Fruit fly (Drosophila melanogaster): Measurements from ENCODE around the gene NTPase.

The NTPase gene

DNA sequence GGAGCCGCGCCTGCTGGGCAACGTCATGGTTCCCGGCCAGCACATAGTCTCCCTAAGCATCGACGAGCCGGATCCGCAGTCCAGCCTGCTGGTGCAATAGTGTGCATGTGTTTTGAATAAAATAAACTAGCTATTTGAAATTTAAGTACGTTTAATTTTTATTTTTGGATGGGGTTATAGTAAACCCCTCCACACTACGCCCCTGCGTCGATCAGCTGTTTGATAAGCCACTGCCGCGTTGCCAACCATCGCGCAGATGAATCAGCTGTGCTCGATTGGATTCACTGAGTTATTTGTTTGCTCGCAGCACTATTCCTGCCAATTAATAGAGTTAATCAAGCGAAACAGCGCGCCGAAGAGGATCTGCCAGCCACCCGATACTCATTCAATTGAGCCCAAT lies 6.8 kb downstream of the NTPase start, which contains the start of gene RabGGTb (continued):
- TF ChIP-seq TFAM (GFP tag; optimal IDR thresholded peaks at IDR 0.05) (no peak), Vsx1 (GFP tag; optimal IDR thresholded peaks at IDR 0.05) (peak; percentile 51), cas (GFP tag; IDR thresholded peaks at IDR 0.05) (peak; percentile 57; the same call in 1 of the 2 replicates), kah (GFP tag; optimal IDR thresholded peaks at IDR 0.05) (peak; percentile 20), MESR4 (GFP tag; optimal IDR thresholded peaks at IDR 0.05) (peak; percentile 63), Hr51 (GFP tag; optimal IDR thresholded peaks at IDR 0.05) (peak; percentile 68 to 75), CG3995 (GFP tag; optimal IDR thresholded peaks at IDR 0.05) (peak; percentile 14), stwl (tag; optimal IDR thresholded peaks at IDR 0.05) (no peak), CG6175 (GFP tag; IDR thresholded peaks at IDR 0.05) (peak; percentile 61; the same call in 1 of the 3 replicates), CG13775 (GFP tag; optimal IDR thresholded peaks at IDR 0.05) (peak; percentile 29), lmd (GFP tag; IDR thresholded peaks at IDR 0.05) (peak; percentile 71), CG2199 (GFP tag; IDR thresholded peaks at IDR 0.05) (no peak), Dp (GFP tag; optimal IDR thresholded peaks at IDR 0.05) (no peak), E2f1 (GFP tag; IDR thresholded peaks at IDR 0.05) (peak; percentile 63), sens (GFP tag) (peak; percentile 88), CG12744 (GFP tag; optimal IDR thresholded peaks at IDR 0.05) (no peak), Gug (GFP tag; IDR thresholded peaks at IDR 0.05) (peak; percentile 42; the same call in 3 of the 4 replicates), HLH4C (GFP tag; IDR thresholded peaks at IDR 0.05; ENCODE audit: partially characterized antibody) (no peak), chm (GFP tag; IDR thresholded peaks at IDR 0.05) (peak; percentile 87), CG18262 (tag; optimal IDR thresholded peaks at IDR 0.05) (peak; percentile 18), cg (GFP tag; optimal IDR thresholded peaks at IDR 0.05) (no peak), tx (GFP tag; optimal IDR thresholded peaks at IDR 0.05) (peak; percentile 36), Ssrp (tag; optimal IDR thresholded peaks at IDR 0.05) (peak; percentile 42), CG10274 (GFP tag; optimal IDR thresholded peaks at IDR 0.05) (no peak), CG1233 (GFP tag; optimal IDR thresholded peaks at IDR 0.05) (no peak), sob (GFP tag; IDR thresholded peaks at IDR 0.05) (peak; percentile 83), CG7839 (tag; optimal IDR thresholded peaks at IDR 0.05) (peak; percentile 56), Sry-β (GFP tag; optimal IDR thresholded peaks at IDR 0.05) (no peak), CG17802 (tag; optimal IDR thresholded peaks at IDR 0.05) (peak; percentile 17), trem (tag; optimal IDR thresholded peaks at IDR 0.05) (no peak), hkb (optimal IDR thresholded peaks at IDR 0.05) (no peak), hkb (GFP tag; IDR thresholded peaks at IDR 0.05) (peak; percentile 68), twi (tag; optimal IDR thresholded peaks at IDR 0.05) (no peak), dmrt11E (tag; optimal IDR thresholded peaks at IDR 0.05) (peak; percentile 14), gcm (GFP tag; optimal IDR thresholded peaks at IDR 0.05) (peak; percentile 35), zen (tag; optimal IDR thresholded peaks at IDR 0.05) (peak; percentile 31), HmgD (GFP tag; optimal IDR thresholded peaks at IDR 0.05) (no peak), Xrp1 (GFP tag; IDR thresholded peaks at IDR 0.05) (peak; percentile 76), CG4617 (GFP tag; optimal IDR thresholded peaks at IDR 0.05; ENCODE audit: borderline replicate concordance) (no peak), CG6813 (GFP tag; optimal IDR thresholded peaks at IDR 0.05) (no peak), CG9727 (GFP tag; optimal IDR thresholded peaks at IDR 0.05) (peak; percentile 57), sug (tag; optimal IDR thresholded peaks at IDR 0.05) (peak; percentile 31), CG9932 (GFP tag; IDR thresholded peaks at IDR 0.05) (peak; percentile 86), Sin3A (optimal IDR thresholded peaks at IDR 0.05) (peak; percentile 28), CG34224 (GFP tag; IDR thresholded peaks at IDR 0.05; ENCODE audit: partially characterized antibody) (peak; percentile 63), CG1603 (tag; optimal IDR thresholded peaks at IDR 0.05) (peak; percentile 77), tup (GFP tag; optimal IDR thresholded peaks at IDR 0.05) (peak; percentile 50), pnt (GFP tag; optimal IDR thresholded peaks at IDR 0.05) (peak; percentile 17), bsh (GFP tag; optimal IDR thresholded peaks at IDR 0.05) (peak in 1 of 2 experiments; percentile 36), Lim3 (GFP tag; IDR thresholded peaks at IDR 0.05) (no peak), Dbx (GFP tag; IDR thresholded peaks at IDR 0.05) (peak; percentile 81)

Data from whole organism, embryonic.